Fruit fly (Drosophila melanogaster) whole organism, embryonic: ENCODE results near the gene CG10801.

Experiments
- BEAF-32 ChIP-seq: fragments of 200-800 bp; sonication (Bioruptor generic); optimal IDR thresholded peaks from 3 replicates; lab custom pipeline; 2017; ENCODE audit warnings: missing biosample characterization, missing genetic modification characterization, mild to moderate bottlenecking, moderate library complexity, missing genetic modification reagents
- Bdp1 ChIP-seq: fragments of 200-800 bp; sonication (Bioruptor generic); optimal IDR thresholded peaks from 3 replicates; lab custom pipeline; 2016; ENCODE audit warnings: missing biosample characterization, missing genetic modification characterization
- CG10274 ChIP-seq: fragments of 200-800 bp; sonication (Bioruptor generic); optimal IDR thresholded peaks from 3 replicates; lab custom pipeline; 2017; ENCODE audit warnings: missing biosample characterization, mild to moderate bottlenecking, missing genetic modification characterization
- CG11456 ChIP-seq: fragments of 200-800 bp; sonication (Bioruptor generic); IDR thresholded peaks from 3 replicates; pipeline ENCODE4 v1.3.6; 2022; ENCODE audit warnings: missing biosample characterization, missing genetic modification characterization
- CG1233 ChIP-seq: fragments of 200-800 bp; sonication (Bioruptor generic); optimal IDR thresholded peaks from 4 replicates; lab custom pipeline; 2018; ENCODE audit warnings: missing biosample characterization, mild to moderate bottlenecking, missing genetic modification characterization
- CG12659 ChIP-seq: fragments of 200-800 bp; sonication (Bioruptor generic); optimal IDR thresholded peaks from 3 replicates; lab custom pipeline; 2017; ENCODE audit warnings: mild to moderate bottlenecking, missing biosample characterization, missing genetic modification reagents, missing genetic modification characterization
- CG12769 ChIP-seq: fragments of 200-800 bp; sonication (Bioruptor generic); optimal IDR thresholded peaks from 2 replicates; lab custom pipeline; 2019; ENCODE audit warnings: missing biosample characterization, mild to moderate bottlenecking, missing genetic modification characterization, moderate library complexity
- CG14965 ChIP-seq: fragments of 200-800 bp; sonication (Bioruptor generic); optimal IDR thresholded peaks from 2 replicates; lab custom pipeline; 2016; ENCODE audit warnings: missing biosample characterization, missing genetic modification characterization, borderline replicate concordance
- CG17568 ChIP-seq: fragments of 200-800 bp; sonication (Bioruptor generic); optimal IDR thresholded peaks from 2 replicates; lab custom pipeline; 2018; ENCODE audit warnings: missing biosample characterization, mild to moderate bottlenecking, missing genetic modification characterization, moderate library complexity
- CG1792 ChIP-seq: fragments of 200-800 bp; sonication (Bioruptor generic); optimal IDR thresholded peaks from 2 replicates; lab custom pipeline; 2016; ENCODE audit warnings: missing biosample characterization, missing genetic modification characterization
- CG2875 ChIP-seq: fragments of 200-800 bp; sonication (Bioruptor generic); optimal IDR thresholded peaks from 2 replicates; lab custom pipeline; 2017; ENCODE audit warnings: missing biosample characterization, mild to moderate bottlenecking, missing genetic modification characterization, missing genetic modification reagents
- CG3065 ChIP-seq: fragments of 200-800 bp; sonication (Bioruptor generic); optimal IDR thresholded peaks from 2 replicates; lab custom pipeline; 2016; ENCODE audit warnings: missing biosample characterization, missing genetic modification characterization
- CG31365 ChIP-seq: fragments of 200-800 bp; sonication (Bioruptor generic); optimal IDR thresholded peaks from 2 replicates; lab custom pipeline; 2018; ENCODE audit warnings: missing biosample characterization, mild to moderate bottlenecking, missing genetic modification characterization
- CG33213 ChIP-seq: fragments of 200-800 bp; sonication (Bioruptor generic); optimal IDR thresholded peaks from 3 replicates; lab custom pipeline; 2016; ENCODE audit warnings: missing biosample characterization, missing genetic modification characterization
- CG33557 ChIP-seq: fragments of 200-800 bp; sonication (Bioruptor generic); optimal IDR thresholded peaks from 2 replicates; lab custom pipeline; 2019; ENCODE audit warnings: missing biosample characterization, mild to moderate bottlenecking, missing genetic modification characterization, moderate library complexity
- CG3847 ChIP-seq: fragments of 200-800 bp; sonication (Bioruptor generic); IDR thresholded peaks from 2 replicates; pipeline ENCODE4 v1.3.6; 2022; ENCODE audit warnings: missing biosample characterization, missing genetic modification characterization
- CG5245 ChIP-seq: fragments of 200-800 bp; sonication (Bioruptor generic); optimal IDR thresholded peaks from 3 replicates; lab custom pipeline; 2016; ENCODE audit warnings: missing biosample characterization, missing genetic modification characterization
- CG6813 ChIP-seq: fragments of 200-800 bp; sonication (Bioruptor generic); optimal IDR thresholded peaks from 2 replicates; lab custom pipeline; 2017; ENCODE audit warnings: missing biosample characterization, missing genetic modification characterization, mild to moderate bottlenecking, moderate library complexity, missing genetic modification reagents
- CG7372 ChIP-seq: fragments of 200-800 bp; sonication (Bioruptor generic); IDR thresholded peaks from 2 replicates; pipeline ENCODE4 v1.3.6; 2022; ENCODE audit warnings: missing biosample characterization, missing genetic modification characterization
- CG7963 ChIP-seq: fragments of 200-800 bp; sonication (Bioruptor generic); IDR thresholded peaks from 3 replicates; pipeline ENCODE4 v1.3.6; 2022; ENCODE audit warnings: missing biosample characterization, missing genetic modification characterization; ENCODE audit not compliant: partially characterized antibody
- CG8478 ChIP-seq: fragments of >200 bp; optimal IDR thresholded peaks from 2 replicates; lab custom pipeline; 2018
- Fer2 ChIP-seq: fragments of 200-800 bp; sonication (Bioruptor generic); optimal IDR thresholded peaks from 2 replicates; lab custom pipeline; 2018; ENCODE audit warnings: missing biosample characterization, mild to moderate bottlenecking, missing genetic modification characterization, moderate library complexity
- H15 ChIP-seq: fragments of 200-800 bp; sonication (Bioruptor generic); IDR thresholded peaks from 3 replicates; pipeline ENCODE4 v1.3.6; 2022; ENCODE audit warnings: missing biosample characterization, missing genetic modification characterization
- HLH3B ChIP-seq: fragments of 200-800 bp; sonication (Bioruptor generic); IDR thresholded peaks from 2 replicates; pipeline ENCODE4 v1.3.6; 2022; ENCODE audit warnings: missing biosample characterization, missing genetic modification characterization
- HLH4C ChIP-seq: fragments of 200-800 bp; sonication (Bioruptor generic); IDR thresholded peaks from 3 replicates; pipeline ENCODE4 v1.3.6; 2022; ENCODE audit warnings: missing biosample characterization, missing genetic modification characterization; ENCODE audit not compliant: partially characterized antibody
- Hmr ChIP-seq: fragments of 200-800 bp; sonication (Bioruptor generic); optimal IDR thresholded peaks from 3 replicates; lab custom pipeline; 2017; ENCODE audit warnings: mild to moderate bottlenecking, missing biosample characterization, missing genetic modification reagents, missing genetic modification characterization
- Kr ChIP-seq: fragments of 200-800 bp; sonication (Bioruptor generic); optimal IDR thresholded peaks from 2 replicates; lab custom pipeline; 2017; ENCODE audit warnings: missing biosample characterization, mild to moderate bottlenecking, missing genetic modification characterization
- Med ChIP-seq: fragments of 200-800 bp; sonication (Bioruptor generic); peaks from one replicate; lab custom pipeline; 2016; ENCODE audit warnings: missing biosample characterization, missing genetic modification characterization, mild to moderate bottlenecking, inconsistent platforms, moderate library complexity
- Rx ChIP-seq: fragments of 200-800 bp; sonication (Bioruptor generic); IDR thresholded peaks from 2 replicates; pipeline ENCODE4 v1.3.6; 2022; ENCODE audit warnings: missing biosample characterization, missing genetic modification characterization
- Side ChIP-seq: fragments of 200-800 bp; sonication (Bioruptor generic); optimal IDR thresholded peaks from 2 replicates; lab custom pipeline; 2016; ENCODE audit warnings: missing biosample characterization, missing genetic modification characterization
- Six4 ChIP-seq: fragments of 200-800 bp; sonication (Bioruptor generic); optimal IDR thresholded peaks from 2 replicates; lab custom pipeline; 2016; ENCODE audit warnings: missing biosample characterization, missing genetic modification characterization
- Sox100B ChIP-seq: fragments of 200-800 bp; sonication (Bioruptor generic); optimal IDR thresholded peaks from 3 replicates; lab custom pipeline; 2018; ENCODE audit warnings: missing biosample characterization, mild to moderate bottlenecking, missing genetic modification characterization
- YL-1 ChIP-seq: fragments of 200-800 bp; sonication (Bioruptor generic); optimal IDR thresholded peaks from 3 replicates; lab custom pipeline; 2017; ENCODE audit warnings: missing biosample characterization, mild to moderate bottlenecking, missing genetic modification characterization
- cad ChIP-seq: fragments of >200 bp; optimal IDR thresholded peaks from 2 replicates; lab custom pipeline; 2017; ENCODE audit warnings: missing biosample characterization, missing genetic modification characterization
- cg ChIP-seq: fragments of 200-800 bp; sonication (Bioruptor generic); optimal IDR thresholded peaks from 3 replicates; lab custom pipeline; 2019; ENCODE audit warnings: missing biosample characterization, mild to moderate bottlenecking, missing genetic modification characterization, moderate library complexity
- chm ChIP-seq: fragments of 200-800 bp; sonication (Bioruptor generic); IDR thresholded peaks from 2 replicates; pipeline ENCODE4 v1.3.6; 2022; ENCODE audit warnings: missing biosample characterization, missing genetic modification characterization
- dm ChIP-seq: fragments of 200-800 bp; sonication (Bioruptor generic); optimal IDR thresholded peaks from 3 replicates; lab custom pipeline; 2016; ENCODE audit warnings: missing biosample characterization, missing genetic modification characterization
- ems ChIP-seq: fragments of 200-800 bp; sonication (Bioruptor generic); optimal IDR thresholded peaks from 3 replicates; lab custom pipeline; 2016; ENCODE audit warnings: missing biosample characterization, missing genetic modification characterization
- gro ChIP-seq: fragments of 200-800 bp; sonication (Bioruptor generic); optimal IDR thresholded peaks from 2 replicates; lab custom pipeline; 2016; ENCODE audit warnings: missing biosample characterization, missing genetic modification characterization
- knrl ChIP-seq: fragments of 200-800 bp; sonication (Bioruptor generic); IDR thresholded peaks from 3 replicates; pipeline ENCODE4 v1.3.6; 2022; ENCODE audit warnings: missing biosample characterization, missing genetic modification characterization; ENCODE audit not compliant: partially characterized antibody
- lov ChIP-seq, 2 experiments: fragments of 200-800 bp in 1 of 2; fragments of >200 bp in 1 of 2; sonication (Bioruptor generic) in 1 of 2; IDR thresholded peaks in 1 of 2; optimal IDR thresholded peaks in 1 of 2; 2 replicates in 1 of 2; 3 replicates in 1 of 2; pipeline versions ENCODE4 v1.3.6 to Lab custom; 2017 to 2022; ENCODE audit warnings: missing biosample characterization in 1 of 2, missing genetic modification characterization in 1 of 2
- luna ChIP-seq: fragments of 200-800 bp; sonication (Bioruptor generic); optimal IDR thresholded peaks from 2 replicates; lab custom pipeline; 2016; ENCODE audit warnings: missing biosample characterization, missing genetic modification characterization
- otp ChIP-seq: fragments of 200-800 bp; sonication (Bioruptor generic); IDR thresholded peaks from 3 replicates; pipeline ENCODE4, ENCODE4 v1.3.6; 2022; ENCODE audit warnings: missing biosample characterization, missing genetic modification characterization
- p53 ChIP-seq: fragments of 200-800 bp; sonication (Bioruptor generic); optimal IDR thresholded peaks from 2 replicates; lab custom pipeline; 2016; ENCODE audit warnings: missing biosample characterization, missing genetic modification characterization
- prd ChIP-seq, 3 experiments: fragments of >200 bp in 2 of 3; fragments of 200-800 bp in 1 of 3; sonication (Bioruptor generic) in 1 of 3; optimal IDR thresholded peaks in 2 of 3; IDR thresholded peaks in 1 of 3; 2 replicates in 2 of 3; 3 replicates in 1 of 3; pipeline versions ENCODE4 v1.3.6 to Lab custom; 2017 to 2022; ENCODE audit warnings: missing biosample characterization in 1 of 3, missing genetic modification characterization in 1 of 3
- sim ChIP-seq: fragments of 200-800 bp; sonication (Bioruptor generic); IDR thresholded peaks from 2 replicates; pipeline ENCODE4 v1.3.6; 2022; ENCODE audit warnings: missing biosample characterization, missing genetic modification characterization
- sima ChIP-seq: fragments of 200-800 bp; sonication (Bioruptor generic); optimal IDR thresholded peaks from 2 replicates; lab custom pipeline; 2016; ENCODE audit warnings: missing biosample characterization, missing genetic modification characterization
- tna ChIP-seq: fragments of 200-800 bp; sonication (Bioruptor generic); IDR thresholded peaks from 2 replicates; pipeline ENCODE4 v1.3.6; 2022; ENCODE audit warnings: missing biosample characterization, missing genetic modification characterization; ENCODE audit not compliant: partially characterized antibody
- z ChIP-seq: fragments of 200-800 bp; sonication (Bioruptor generic); IDR thresholded peaks from 3 replicates; pipeline ENCODE4 v1.3.6; 2022; ENCODE audit warnings: missing biosample characterization, missing genetic modification characterization
- zen2 ChIP-seq: fragments of 200-800 bp; sonication (Bioruptor generic); IDR thresholded peaks from 3 replicates; pipeline ENCODE4 v1.3.6; 2022; ENCODE audit warnings: missing biosample characterization, missing genetic modification characterization; ENCODE audit not compliant: partially characterized antibody

The CG10801 gene

dm6 chrX:3431641-3432040 lies 28.8 kb upstream of the CG10801 start (continued):
- TF ChIP-seq Hmr (GFP tag; lab: Kevin White, UChicago) (peak; percentile 58), tna (GFP tag; lab: Robert Waterston, UW) (no peak), cg (GFP tag; lab: Kevin White, UChicago) (no peak), YL-1 (GFP tag; lab: Kevin White, UChicago) (no peak), Side (GFP tag; lab: Kevin White, UChicago) (no peak), CG2875 (GFP tag; lab: Kevin White, UChicago) (peak; percentile 27), CG1233 (GFP tag; lab: Kevin White, UChicago) (peak; percentile 48), lov (optimal IDR thresholded peaks at IDR 0.05; lab: Kevin White, UChicago) (no peak), lov (GFP tag; IDR thresholded peaks at IDR 0.05; lab: Robert Waterston, UW) (peak; percentile 46; the same call in 2 of the 3 replicates), CG5245 (no peak), CG12769 (tag; lab: Kevin White, UChicago) (peak; percentile 1), HLH4C (GFP tag; lab: Robert Waterston, UW) (no peak), sima (GFP tag; lab: Kevin White, UChicago) (no peak), chm (GFP tag; lab: Robert Waterston, UW) (peak; percentile 64; the same call in 1 of the 2 replicates), CG3065 (GFP tag; lab: Kevin White, UChicago) (peak; percentile 32), Med (GFP tag; lab: Kevin White, UChicago) (no peak), BEAF-32 (GFP tag; lab: Kevin White, UChicago) (no peak), ems (GFP tag; lab: Kevin White, UChicago) (peak; percentile 25), CG8478 (lab: Kevin White, UChicago) (no peak), CG1792 (GFP tag; lab: Kevin White, UChicago) (no peak), otp (GFP tag; lab: Robert Waterston, UW) (0 out of 3 replicates have a peak, but pooled peaks have one; percentile 35), CG10274 (no peak), gro (GFP tag; lab: Kevin White, UChicago) (no peak), CG11456 (GFP tag; lab: Robert Waterston, UW) (peak; percentile 66; the same call in 2 of the 3 replicates), zen2 (no peak), CG33557 (no peak), sim (GFP tag; lab: Robert Waterston, UW) (peak; percentile 36; the same call in 1 of the 2 replicates), CG7963 (GFP tag; lab: Robert Waterston, UW) (no peak), knrl (GFP tag; lab: Robert Waterston, UW) (no peak), CG3847 (GFP tag; lab: Robert Waterston, UW) (peak; percentile 77), dm (no peak), p53 (no peak), luna (GFP tag; lab: Kevin White, UChicago) (no peak), CG12659 (peak; percentile 70), CG31365 (tag; lab: Kevin White, UChicago) (no peak), CG17568 (GFP tag; lab: Kevin White, UChicago) (peak; percentile 22), CG33213 (GFP tag; lab: Kevin White, UChicago) (no peak), prd (optimal IDR thresholded peaks at IDR 0.05; lab: Kevin White, UChicago) (no peak), prd (GFP tag; IDR thresholded peaks at IDR 0.05; lab: Robert Waterston, UW) (peak; percentile 88), CG6813 (no peak), Kr (GFP tag; lab: Kevin White, UChicago) (no peak), CG14965 (GFP tag; lab: Kevin White, UChicago) (no peak), HLH3B (GFP tag; lab: Robert Waterston, UW) (peak; percentile 59), Rx (GFP tag; lab: Robert Waterston, UW) (0 out of 2 replicates have a peak, but pooled peaks have one; percentile 27), cad (GFP tag; lab: Kevin White, UChicago) (no peak), z (GFP tag; lab: Robert Waterston, UW) (no peak), H15 (GFP tag; lab: Robert Waterston, UW) (peak; percentile 57; the same call in 1 of the 3 replicates), CG7372 (GFP tag; lab: Robert Waterston, UW) (peak; percentile 67), Bdp1 (no peak), Six4 (GFP tag; lab: Kevin White, UChicago) (peak; percentile 31), Sox100B (GFP tag; lab: Kevin White, UChicago) (peak; percentile 68), Fer2 (tag; lab: Kevin White, UChicago) (no peak)
